Worm (Caenorhabditis elegans) whole organism, L4 larva: ENCODE data around the gene F28A12.10.

Experiments
- F10B5.3 ChIP-seq: sonication (generic microtip); optimal IDR thresholded peaks from 2 replicates; lab custom pipeline; 2016; ENCODE audit warnings: mild to moderate bottlenecking, missing genetic modification characterization, missing compliant biosample characterization
- aha-1 ChIP-seq: fragments of 150-350 bp; peaks from one replicate; lab custom pipeline; 2014; ENCODE audit warnings: missing biosample characterization, missing genetic modification characterization
- attf-4 ChIP-seq: sonication (generic microtip); optimal IDR thresholded peaks from 3 replicates; lab custom pipeline; 2017; ENCODE audit warnings: missing biosample characterization, missing genetic modification characterization
- cey-2 ChIP-seq: sonication (generic microtip); optimal IDR thresholded peaks from 3 replicates; lab custom pipeline; 2017; ENCODE audit warnings: missing genetic modification characterization, mild to moderate bottlenecking, missing compliant biosample characterization, antibody characterized with exemption, borderline replicate concordance; ENCODE audit not compliant: insufficient read depth
- daf-16 ChIP-seq, 3 experiments: sonication (generic microtip); optimal IDR thresholded peaks; 2 replicates each; lab custom pipeline; 2016 to 2017; ENCODE audit warnings: missing genetic modification characterization in 3 of 3, missing genetic modification reagents in 3 of 3, mild to moderate bottlenecking in 2 of 3, missing compliant biosample characterization in 2 of 3, missing biosample characterization in 1 of 3, moderate library complexity in 1 of 3
- dmd-8 ChIP-seq: fragments of 200-800 bp; sonication (Bioruptor generic); IDR thresholded peaks from 2 replicates; pipeline ENCODE4 v1.3.6; 2022; ENCODE audit warnings: missing genetic modification characterization, missing compliant biosample characterization
- fkh-10 ChIP-seq: fragments of 150-350 bp; optimal IDR thresholded peaks from 2 replicates; lab custom pipeline; 2014; ENCODE audit warnings: missing biosample characterization, missing genetic modification reagents, missing genetic modification characterization
- hlh-11 ChIP-seq: fragments of 200-800 bp; sonication (Bioruptor generic); optimal IDR thresholded peaks from 2 replicates; lab custom pipeline; 2018; ENCODE audit warnings: mild to moderate bottlenecking, missing genetic modification characterization, missing compliant biosample characterization
- hlh-30 ChIP-seq: sonication (generic microtip); optimal IDR thresholded peaks from 2 replicates; lab custom pipeline; 2017; ENCODE audit warnings: antibody characterized with exemption, mild to moderate bottlenecking, missing genetic modification characterization, missing compliant biosample characterization; ENCODE audit not compliant: insufficient read depth
- jun-1 ChIP-seq: fragments of 150-350 bp; optimal IDR thresholded peaks from 2 replicates; lab custom pipeline; 2014; ENCODE audit warnings: missing biosample characterization, missing genetic modification reagents, missing genetic modification characterization
- lin-1 ChIP-seq: fragments of 200-800 bp; sonication (Bioruptor generic); IDR thresholded peaks from 2 replicates; pipeline ENCODE4 v1.3.6; 2022; ENCODE audit warnings: missing genetic modification reagents, missing genetic modification characterization, missing compliant biosample characterization
- lin-15B ChIP-seq: fragments of 150-350 bp; sonication (generic microtip); optimal IDR thresholded peaks from 3 replicates; lab custom pipeline; 2014; ENCODE audit warnings: missing biosample characterization, missing genetic modification characterization
- lir-3 ChIP-seq: sonication (generic microtip); optimal IDR thresholded peaks from 2 replicates; lab custom pipeline; 2016; ENCODE audit warnings: mild to moderate bottlenecking, missing genetic modification characterization, missing compliant biosample characterization
- mdl-1 ChIP-seq, 2 experiments: fragments of 150-350 bp in 1 of 2; sonication (generic microtip) in 1 of 2; optimal IDR thresholded peaks; 2 replicates each; lab custom pipeline; 2014 to 2017; ENCODE audit warnings: missing biosample characterization in 2 of 2, missing genetic modification characterization in 2 of 2
- mdt-29 ChIP-seq: fragments of 200-800 bp; sonication (Bioruptor generic); IDR thresholded peaks from 2 replicates; pipeline ENCODE4 v1.3.6; 2022; ENCODE audit warnings: missing genetic modification reagents, missing genetic modification characterization, missing compliant biosample characterization
- mxl-3 ChIP-seq: fragments of 200-800 bp; sonication (Bioruptor generic); optimal IDR thresholded peaks from 2 replicates; lab custom pipeline; 2018; ENCODE audit warnings: mild to moderate bottlenecking, missing genetic modification characterization, missing compliant biosample characterization
- nhr-10 ChIP-seq: fragments of 150-350 bp; optimal IDR thresholded peaks from 2 replicates; lab custom pipeline; 2014; ENCODE audit warnings: missing biosample characterization, missing genetic modification characterization
- nhr-11 ChIP-seq: fragments of 150-350 bp; optimal IDR thresholded peaks from 2 replicates; lab custom pipeline; 2014; ENCODE audit warnings: missing biosample characterization, missing genetic modification characterization
- nhr-28 ChIP-seq: fragments of 150-350 bp; optimal IDR thresholded peaks from 2 replicates; lab custom pipeline; 2014; ENCODE audit warnings: missing biosample characterization, missing genetic modification characterization
- nhr-6 ChIP-seq: fragments of 150-350 bp; optimal IDR thresholded peaks from 2 replicates; lab custom pipeline; 2014; ENCODE audit warnings: missing biosample characterization, missing genetic modification characterization
- nhr-77 ChIP-seq: fragments of 150-350 bp; optimal IDR thresholded peaks from 2 replicates; lab custom pipeline; 2014; ENCODE audit warnings: missing biosample characterization, missing genetic modification characterization
- pqm-1 ChIP-seq: sonication (generic microtip); optimal IDR thresholded peaks from 2 replicates; lab custom pipeline; 2017; ENCODE audit warnings: missing biosample characterization, missing genetic modification characterization
- unc-62 ChIP-seq, 3 experiments: fragments of 150-350 bp in 1 of 3; sonication (generic microtip); optimal IDR thresholded peaks in 2 of 3; peaks in 1 of 3; 1 replicate in 1 of 3; 2 replicates in 2 of 3; lab custom pipeline; 2014 to 2017; ENCODE audit warnings: missing biosample characterization in 3 of 3, missing genetic modification characterization in 3 of 3, missing genetic modification reagents in 3 of 3, missing genotype in 1 of 3
- vab-7 ChIP-seq: fragments of 200-800 bp; sonication (Bioruptor generic); IDR thresholded peaks from 2 replicates; pipeline ENCODE4 v1.3.6; 2022; ENCODE audit warnings: missing genetic modification reagents, missing genetic modification characterization, missing compliant biosample characterization
- zag-1 ChIP-seq: fragments of 150-350 bp; optimal IDR thresholded peaks from 2 replicates; lab custom pipeline; 2014; ENCODE audit warnings: missing biosample characterization, missing genetic modification characterization
- ztf-11 ChIP-seq: fragments of 150-350 bp; optimal IDR thresholded peaks from 2 replicates; lab custom pipeline; 2014; ENCODE audit warnings: missing biosample characterization, missing genetic modification characterization
- ztf-7 ChIP-seq: fragments of 150-350 bp; optimal IDR thresholded peaks from 2 replicates; lab custom pipeline; 2014; ENCODE audit warnings: missing biosample characterization, missing genetic modification characterization

The F28A12.10 gene

ce11 chrV:8677193-8677592 is 39.6 kb upstream of the F28A12.10 start, which contains the start of gene ZC190.6:
Gene ZC190.6 (minus strand): TSS chrV:8677293.
- no peak for TF ChIP-seq aha-1
- TF ChIP-seq nhr-28 (tag; lab: Kevin White, UChicago), result no peak
- TF ChIP-seq ztf-11 (tag; lab: Kevin White, UChicago), result no peak
- TF ChIP-seq pqm-1 (tag; lab: Kevin White, UChicago), result no peak
- no peak for TF ChIP-seq vab-7 (GFP tag; lab: Robert Waterston, UW)
- TF ChIP-seq nhr-11, result no peak
- no peak for TF ChIP-seq F10B5.3 (tag; lab: Kevin White, UChicago)
- no peak for TF ChIP-seq lin-15B (tag; lab: Kevin White, UChicago)
- TF ChIP-seq fkh-10 (GFP tag; lab: Kevin White, UChicago), result no peak
- TF ChIP-seq lir-3, result no peak

DNA sequence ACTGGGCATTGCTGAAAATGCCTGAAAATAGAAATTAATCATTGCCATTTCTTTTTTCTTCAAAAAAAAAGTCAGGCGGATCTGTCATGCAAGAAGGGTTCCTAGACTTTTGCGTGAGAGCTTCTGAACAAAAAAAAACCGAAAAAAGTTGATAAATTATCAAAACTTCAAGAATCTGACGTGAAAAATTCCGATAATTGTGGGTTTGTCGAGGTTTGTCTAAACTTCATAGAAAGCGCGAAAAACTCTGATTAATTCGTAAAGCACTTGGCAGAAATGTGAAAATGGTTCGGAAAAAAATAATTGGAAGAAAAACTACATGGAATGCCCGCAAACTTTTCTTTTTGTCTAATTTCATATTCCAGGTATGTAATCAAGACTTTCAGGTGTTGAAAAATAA is 35.9 kb upstream of the F28A12.10 start, which contains the start of gene ZC190.5:
TSS of gene ZC190.5 (minus strand) at position 101 of the 400 bp plus-strand sequence.
- TF ChIP-seq mdt-29 (GFP tag; lab: Robert Waterston, UW), result no peak
- TF ChIP-seq jun-1 (tag; lab: Kevin White, UChicago), result no peak
- TF ChIP-seq aha-1, result peak; percentile 37

DNA sequence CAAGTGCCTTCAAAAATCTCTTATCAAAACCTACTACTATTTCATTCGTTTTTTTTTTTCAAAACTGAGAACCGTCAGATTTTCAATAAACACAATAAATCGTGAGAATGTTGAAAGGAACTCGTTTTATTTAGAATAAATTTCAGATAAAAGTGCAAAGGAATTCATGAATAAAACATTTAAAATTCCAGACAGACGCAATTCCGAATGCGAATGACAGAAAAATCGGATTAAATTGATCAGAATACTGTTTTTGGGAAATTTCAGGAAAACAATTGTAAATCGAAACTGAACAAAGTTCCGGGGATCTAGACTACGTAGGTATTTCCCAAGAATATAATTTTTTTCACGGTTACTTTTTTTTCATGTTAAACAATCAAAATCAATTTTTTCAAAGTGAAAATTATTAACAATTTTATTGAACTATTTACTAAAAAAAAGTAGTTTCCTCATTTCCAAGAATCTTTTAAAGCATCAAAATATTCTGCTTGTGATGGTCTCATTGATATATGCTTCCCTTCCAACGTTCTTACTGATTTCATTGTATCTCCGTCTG is 34.1 kb upstream of the F28A12.10 start:
- TF ChIP-seq nhr-77 (peak; percentile 14), ztf-11 (tag; lab: Kevin White, UChicago) (no peak), nhr-6 (no peak), aha-1 (peak; percentile 52), nhr-10 (peak; percentile 44), mxl-3 (GFP tag; lab: Kevin White, UChicago) (no peak), unc-62 (GFP tag; optimal IDR thresholded peaks at IDR 0.05 in 1 of 2; lab: Kevin White, UChicago) (peak in 1 of 2 experiments; percentile 32), unc-62 (tag; optimal IDR thresholded peaks at IDR 0.05; lab: Kevin White, UChicago) (no peak)

DNA sequence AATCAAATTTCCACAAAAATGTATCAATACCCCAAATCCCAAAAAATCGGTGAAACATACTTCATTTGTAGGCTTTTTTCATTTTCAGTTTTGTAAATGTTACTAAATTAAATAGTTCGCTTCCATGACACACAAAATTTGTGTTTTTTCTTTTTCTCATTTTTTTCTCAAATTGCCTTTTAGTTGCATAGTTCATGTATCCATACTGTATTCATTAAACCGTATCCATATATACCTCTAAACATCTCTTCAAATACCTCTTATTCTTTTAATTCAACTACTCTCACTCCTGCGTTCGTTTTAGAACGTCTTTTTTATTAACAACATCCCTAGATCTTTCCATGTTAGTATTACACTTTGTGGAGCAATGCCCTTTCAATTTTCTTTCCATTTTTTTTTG is 33.2 kb upstream of the F28A12.10 start:
- TF ChIP-seq aha-1, result peak; percentile 95
- no peak for TF ChIP-seq ztf-7 (tag; lab: Kevin White, UChicago)

- TF ChIP-seq attf-4 (tag; lab: Kevin White, UChicago) (no peak), unc-62 (GFP tag; optimal IDR thresholded peaks at IDR 0.05 in 1 of 2; lab: Kevin White, UChicago) (peak in 1 of 2 experiments; percentile 28), unc-62 (tag; optimal IDR thresholded peaks at IDR 0.05; lab: Kevin White, UChicago) (no peak)
These were observed 30.7 kb upstream of the F28A12.10 start for ce11 chrV:8668224-8668623.

DNA sequence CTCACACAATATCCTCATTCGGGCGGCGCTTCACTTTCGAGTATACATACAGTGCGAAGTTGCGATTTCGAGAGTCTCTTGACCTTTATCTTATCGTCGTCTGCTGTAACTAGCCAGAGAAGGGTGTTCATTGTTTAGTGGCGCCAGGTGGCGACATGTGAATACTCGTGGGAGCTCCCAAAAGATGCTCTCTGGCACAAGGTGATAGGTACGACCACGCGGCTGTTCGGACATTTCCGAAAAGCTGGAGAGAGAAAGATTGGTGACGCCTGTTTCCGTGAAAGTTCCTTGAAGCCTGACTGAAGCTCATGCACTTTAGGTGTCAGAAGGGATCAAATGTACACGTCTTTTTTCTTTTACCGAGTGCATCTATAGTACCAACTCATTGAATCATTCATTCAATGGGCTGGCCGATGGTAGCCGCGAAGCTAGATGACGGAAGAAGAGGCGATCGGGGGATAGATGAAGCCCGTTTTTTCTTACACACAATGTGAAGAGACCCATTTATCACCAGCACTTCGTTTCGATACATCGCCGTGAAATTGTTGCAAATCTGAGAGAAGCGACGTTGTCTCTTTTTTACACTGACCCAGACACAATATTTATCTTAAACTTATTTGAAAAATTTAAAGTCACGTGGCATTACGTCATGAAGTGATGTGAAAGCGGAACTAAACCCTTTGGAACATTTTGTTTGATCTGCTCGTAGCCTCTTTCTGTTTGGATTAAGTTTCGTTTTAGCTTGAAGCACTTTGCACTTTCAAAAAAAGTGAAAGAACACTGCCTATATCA is 29.9 kb upstream of the F28A12.10 start:
- TF ChIP-seq daf-16 (GFP tag; optimal IDR thresholded peaks at IDR 0.05; lab: Kevin White, UChicago) (peak in 1 of 2 experiments; percentile 39), daf-16 (tag; optimal IDR thresholded peaks at IDR 0.05; lab: Kevin White, UChicago) (no peak), unc-62 (GFP tag; optimal IDR thresholded peaks at IDR 0.05 in 1 of 2; lab: Kevin White, UChicago) (peak in 1 of 2 experiments; percentile 67), unc-62 (tag; optimal IDR thresholded peaks at IDR 0.05; lab: Kevin White, UChicago) (no peak), dmd-8 (GFP tag; lab: Robert Waterston, UW) (no peak), zag-1 (no peak), hlh-30 (tag; lab: Kevin White, UChicago) (peak; percentile 34), mxl-3 (GFP tag; lab: Kevin White, UChicago) (peak; percentile 0), mdl-1 (tag; optimal IDR thresholded peaks at IDR 0.05; lab: Kevin White, UChicago) (no peak), lin-1 (GFP tag; lab: Robert Waterston, UW) (no peak), cey-2 (no peak), nhr-11 (peak; percentile 10), hlh-11 (tag; lab: Kevin White, UChicago) (peak; percentile 38), lir-3 (no peak), aha-1 (peak; percentile 22)
